Worm (Caenorhabditis elegans) whole organism, late embryonic: Measurements from ENCODE around the gene srz-37.
"Not testable (repeated sequence)": the region's sequence is repeated elsewhere in the genome, so short reads cannot be mapped to it uniquely, and the experiment has no call there.

Experiments used
- ceh-48 ChIP-seq: sonication (generic microtip); optimal IDR thresholded peaks from 2 replicates; lab custom pipeline; 2016; ENCODE audit warnings: missing genetic modification characterization, inconsistent platforms, missing compliant biosample characterization
- nhr-11 ChIP-seq: fragments of 150-350 bp; optimal IDR thresholded peaks from 2 replicates; lab custom pipeline; 2014; ENCODE audit warnings: missing biosample characterization, missing genetic modification characterization
- unc-86 ChIP-seq: sonication (generic microtip); optimal IDR thresholded peaks from 2 replicates; lab custom pipeline; 2016; ENCODE audit warnings: missing genetic modification characterization, missing compliant biosample characterization

srz-37 gene

DNA sequence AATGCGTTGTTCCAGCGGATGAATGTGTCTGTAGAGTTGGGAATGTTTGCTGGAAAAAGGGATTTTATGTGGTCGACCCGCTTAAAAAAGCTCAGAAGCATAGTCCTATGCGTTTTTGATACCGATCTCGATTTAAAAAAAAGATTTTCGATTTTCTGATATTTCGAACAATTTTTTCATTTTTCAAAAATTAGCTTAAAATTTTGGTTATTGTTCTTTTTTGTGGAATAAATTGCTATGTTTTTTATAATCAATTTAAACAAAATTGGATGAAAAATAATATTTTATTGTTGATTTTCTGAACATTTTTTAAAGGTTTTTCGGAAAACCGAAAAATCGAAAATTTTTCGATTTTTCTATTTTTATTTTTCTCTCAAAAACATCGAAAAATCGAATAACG lies 48.3 kb downstream of the srz-37 start, which contains the start of gene C04C3.7:
C04C3.7 (minus strand) TSS at position 101 of the 400 bp plus-strand sequence.
- TF ChIP-seq unc-86, ceh-48, nhr-11 (tag; lab: Kevin White, UChicago): not testable (repeated sequence)
- TF ChIP-seq, all 69 proteins: peak for 0; not testable (repeated sequence) for 69
